Fruit fly (Drosophila melanogaster): ENCODE results near the gene jvl.

Gene jvl

DNA sequence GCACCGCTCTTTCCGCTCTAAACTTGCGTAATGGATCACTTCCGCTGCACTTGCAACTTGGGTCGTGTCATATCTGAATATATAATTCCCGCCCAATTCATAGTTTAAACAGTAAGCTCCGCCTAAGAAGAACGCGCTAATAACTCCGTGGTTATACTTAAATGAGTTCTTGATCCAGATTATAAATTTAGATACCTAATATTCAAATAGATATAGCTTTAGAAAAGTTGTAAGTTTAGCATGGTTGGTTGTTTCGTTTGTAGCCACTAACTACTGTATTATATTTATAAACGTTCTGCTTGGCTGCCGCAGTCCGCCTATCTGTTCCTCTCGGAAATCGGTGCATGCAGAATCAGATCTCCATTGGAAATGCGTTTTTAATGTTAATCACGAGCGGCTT lies 1.5 kb downstream of the jvl start (continued):
- TF ChIP-seq CG4318 (GFP tag; optimal IDR thresholded peaks at IDR 0.05) (no peak), Hr38 (GFP tag; optimal IDR thresholded peaks at IDR 0.05) (no peak), CG10669 (GFP tag; optimal IDR thresholded peaks at IDR 0.05) (peak; percentile 71), svp (GFP tag) (peak; percentile 91), Blimp-1 (GFP tag; optimal IDR thresholded peaks at IDR 0.05) (no peak), fd59A (GFP tag; optimal IDR thresholded peaks at IDR 0.05) (peak; percentile 44), CG10631 (GFP tag; optimal IDR thresholded peaks at IDR 0.05) (peak; percentile 76), Sox14 (GFP tag; optimal IDR thresholded peaks at IDR 0.05) (peak; percentile 65), CG11902 (GFP tag; optimal IDR thresholded peaks at IDR 0.05) (peak; percentile 59), Ets96B (tag; optimal IDR thresholded peaks at IDR 0.05) (peak; percentile 76), CG32006 (GFP tag; optimal IDR thresholded peaks at IDR 0.05) (peak; percentile 67), OdsH (GFP tag; optimal IDR thresholded peaks at IDR 0.05) (peak; percentile 75), Lpt (GFP tag; optimal IDR thresholded peaks at IDR 0.05) (no peak), topi (GFP tag; optimal IDR thresholded peaks at IDR 0.05) (peak; percentile 82), pdm3 (GFP tag; optimal IDR thresholded peaks at IDR 0.05) (peak; percentile 77), CG6808 (GFP tag; optimal IDR thresholded peaks at IDR 0.05) (peak; percentile 62), CG9139 (GFP tag; optimal IDR thresholded peaks at IDR 0.05) (peak; percentile 31), CG11294 (GFP tag; IDR thresholded peaks at IDR 0.05) (0 out of 2 replicates have a peak, but pooled peaks have one; percentile 56), spab (GFP tag; optimal IDR thresholded peaks at IDR 0.05) (peak; percentile 49), CG15336 (GFP tag; IDR thresholded peaks at IDR 0.05) (peak; percentile 75), net (GFP tag; optimal IDR thresholded peaks at IDR 0.05) (peak; percentile 55), CG8319 (GFP tag; optimal IDR thresholded peaks at IDR 0.05) (peak; percentile 29), CG6163 (GFP tag; IDR thresholded peaks at IDR 0.05) (peak; percentile 87), CG6854 (GFP tag; optimal IDR thresholded peaks at IDR 0.05) (no peak)

DNA sequence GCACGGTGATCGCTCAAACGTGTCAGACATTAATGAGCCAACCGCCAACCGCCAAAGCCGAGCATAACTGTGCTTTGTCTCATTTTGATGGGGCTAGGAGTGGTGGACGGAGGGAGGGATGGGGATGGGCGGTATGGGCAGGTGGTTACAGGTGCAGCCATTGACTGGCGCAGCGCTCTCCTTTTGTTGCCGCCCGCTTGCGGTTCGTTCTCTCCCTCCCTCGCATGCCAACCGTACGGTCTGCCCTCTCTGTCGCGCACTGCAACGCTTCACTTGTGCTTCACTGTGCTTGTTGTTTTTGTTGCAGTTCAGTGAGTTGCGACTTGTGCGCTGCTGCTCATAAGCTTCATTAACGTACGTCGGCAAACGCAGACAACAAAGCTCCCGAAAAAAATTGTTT lies 2.0 kb downstream of the jvl start:
- no peak for TF ChIP-seq dsx (GFP tag; optimal IDR thresholded peaks at IDR 0.05; ENCODE audit: poor library complexity, severe bottlenecking)
- TF ChIP-seq CG6854 (GFP tag; optimal IDR thresholded peaks at IDR 0.05), result peak; percentile 62

DNA sequence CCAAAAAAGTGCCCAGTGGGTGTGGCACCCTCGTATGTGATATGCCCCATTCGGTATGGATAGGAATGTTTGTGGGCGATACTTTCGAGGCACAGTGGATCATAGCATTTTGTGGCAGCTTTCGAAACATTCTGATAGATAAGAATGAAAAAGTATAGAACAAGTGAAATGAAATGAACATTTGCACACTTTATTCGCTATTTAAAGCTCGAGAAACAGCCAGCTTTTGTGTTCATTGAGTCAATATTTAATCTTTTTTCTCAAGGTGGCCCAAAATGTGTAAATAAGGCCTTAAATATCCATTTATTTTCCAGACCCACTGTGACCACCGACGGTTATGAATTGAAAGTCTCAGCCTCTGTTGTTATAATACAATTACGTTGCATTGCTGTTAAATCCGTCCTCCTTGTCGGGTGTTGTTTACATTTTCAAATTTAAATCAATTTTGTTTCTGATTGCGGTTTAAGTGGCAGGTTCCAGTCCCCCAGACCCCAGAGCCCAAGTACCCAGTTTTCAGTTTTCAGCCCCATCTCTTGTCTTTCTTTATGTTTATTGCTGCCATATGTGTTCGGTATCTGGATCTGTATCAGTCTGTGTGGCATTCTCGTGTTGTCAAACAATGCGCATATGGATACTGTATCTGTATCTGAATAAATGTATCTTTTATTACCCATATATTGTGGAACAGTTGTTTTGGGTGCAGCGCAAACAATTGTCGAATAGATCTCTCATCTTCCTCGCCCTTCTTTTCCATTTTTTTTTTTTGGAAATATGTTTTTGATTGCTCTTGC lies 3.2 kb downstream of the jvl start:
- TF ChIP-seq esn (GFP tag; optimal IDR thresholded peaks at IDR 0.05) (no peak), CG32006 (GFP tag; optimal IDR thresholded peaks at IDR 0.05) (no peak), fkh (GFP tag; optimal IDR thresholded peaks at IDR 0.05) (peak; percentile 37), dsx (GFP tag; optimal IDR thresholded peaks at IDR 0.05; ENCODE audit: poor library complexity, severe bottlenecking) (no peak), CG15336 (GFP tag; IDR thresholded peaks at IDR 0.05) (no peak), Eip78C (GFP tag) (peak; percentile 73), topi (GFP tag; optimal IDR thresholded peaks at IDR 0.05) (peak; percentile 12), CG3032 (tag; optimal IDR thresholded peaks at IDR 0.05) (no peak), CG8119 (GFP tag; IDR thresholded peaks at IDR 0.05) (no peak), Blimp-1 (GFP tag; optimal IDR thresholded peaks at IDR 0.05) (no peak)

DNA sequence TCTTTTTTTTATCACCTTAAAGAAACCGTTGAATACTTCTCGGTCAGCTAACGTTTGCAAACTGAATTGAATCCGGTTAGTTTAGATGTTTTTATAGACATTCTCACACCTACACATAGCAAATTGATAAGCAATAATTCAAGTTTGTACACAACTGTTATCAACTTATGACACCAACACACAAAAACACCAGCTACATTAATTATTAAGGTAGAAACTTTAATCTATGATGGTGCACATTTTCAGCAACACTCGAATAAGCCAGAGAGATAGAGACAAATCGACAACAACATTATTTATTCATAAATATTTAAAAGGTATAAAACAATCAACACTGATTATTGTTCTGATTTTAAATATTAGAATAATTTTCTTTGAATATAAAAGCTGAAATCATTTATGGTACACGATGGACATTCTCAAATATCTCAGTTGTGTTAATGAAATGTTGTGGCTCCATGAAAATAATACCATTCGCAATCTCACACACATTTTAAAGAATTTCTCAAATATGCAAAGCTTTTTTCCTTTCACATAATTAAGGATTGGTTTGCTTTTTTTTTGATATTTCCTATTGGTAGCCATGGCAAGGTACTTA lies 6.0 kb downstream of the jvl start:
- no peak for TF ChIP-seq CG6808 (GFP tag; optimal IDR thresholded peaks at IDR 0.05)
- no peak for TF ChIP-seq CG15336 (GFP tag; IDR thresholded peaks at IDR 0.05)
- TF ChIP-seq achi (GFP tag; optimal IDR thresholded peaks at IDR 0.05), result no peak
- TF ChIP-seq CG1621 (tag; optimal IDR thresholded peaks at IDR 0.05), result no peak
- TF ChIP-seq fd59A (GFP tag; optimal IDR thresholded peaks at IDR 0.05), result no peak
- TF ChIP-seq salr (GFP tag; optimal IDR thresholded peaks at IDR 0.05), result no peak
- no peak for TF ChIP-seq svp (GFP tag)
- TF ChIP-seq CG7368 (GFP tag; optimal IDR thresholded peaks at IDR 0.05), result no peak
- no peak for TF ChIP-seq CG3919 (GFP tag; optimal IDR thresholded peaks at IDR 0.05)

All from whole organism, prepupa.